Worm (Caenorhabditis elegans) whole organism, L1 larva: ENCODE data around the gene H40L08.8.

Experiments used
- aha-1 ChIP-seq: fragments of 150-350 bp; optimal IDR thresholded peaks from 2 replicates; lab custom pipeline; 2014; ENCODE audit warnings: missing biosample characterization, missing genetic modification characterization
- dpl-1 ChIP-seq, 3 experiments: fragments of 150-350 bp in 2 of 3; sonication (generic microtip) in 1 of 3; optimal IDR thresholded peaks; 2 replicates each; lab custom pipeline; 2014 to 2017; ENCODE audit warnings: missing biosample characterization in 3 of 3, missing genetic modification characterization in 3 of 3, missing genetic modification reagents in 3 of 3
- elt-2 ChIP-seq: sonication (generic microtip); optimal IDR thresholded peaks from 2 replicates; lab custom pipeline; 2016; ENCODE audit warnings: missing genetic modification characterization, mild to moderate bottlenecking, inconsistent platforms, missing compliant biosample characterization, missing genetic modification reagents
- jun-1 ChIP-seq: fragments of 150-350 bp; optimal IDR thresholded peaks from 2 replicates; lab custom pipeline; 2014; ENCODE audit warnings: missing biosample characterization, missing genetic modification reagents, missing genetic modification characterization
- lin-35 ChIP-seq, 2 experiments: fragments of 150-350 bp; optimal IDR thresholded peaks; 2 replicates each; lab custom pipeline; 2014; ENCODE audit warnings: missing biosample characterization in 2 of 2, missing genetic modification characterization in 2 of 2, missing genetic modification reagents in 2 of 2
- nhr-19 ChIP-seq: fragments of 200-800 bp; sonication (Bioruptor generic); conservative IDR thresholded peaks from 2 replicates; pipeline ENCODE4 v1.3.6; 2022; ENCODE audit warnings: missing genetic modification characterization, missing compliant biosample characterization
- rnt-1 ChIP-seq: sonication (generic microtip); optimal IDR thresholded peaks from 2 replicates; lab custom pipeline; 2016; ENCODE audit warnings: mild to moderate bottlenecking, missing genetic modification characterization, moderate library complexity, missing compliant biosample characterization
- unc-62 ChIP-seq: fragments of 150-350 bp; optimal IDR thresholded peaks from 2 replicates; lab custom pipeline; 2014; ENCODE audit warnings: missing biosample characterization, missing genetic modification reagents, missing genetic modification characterization

DNA sequence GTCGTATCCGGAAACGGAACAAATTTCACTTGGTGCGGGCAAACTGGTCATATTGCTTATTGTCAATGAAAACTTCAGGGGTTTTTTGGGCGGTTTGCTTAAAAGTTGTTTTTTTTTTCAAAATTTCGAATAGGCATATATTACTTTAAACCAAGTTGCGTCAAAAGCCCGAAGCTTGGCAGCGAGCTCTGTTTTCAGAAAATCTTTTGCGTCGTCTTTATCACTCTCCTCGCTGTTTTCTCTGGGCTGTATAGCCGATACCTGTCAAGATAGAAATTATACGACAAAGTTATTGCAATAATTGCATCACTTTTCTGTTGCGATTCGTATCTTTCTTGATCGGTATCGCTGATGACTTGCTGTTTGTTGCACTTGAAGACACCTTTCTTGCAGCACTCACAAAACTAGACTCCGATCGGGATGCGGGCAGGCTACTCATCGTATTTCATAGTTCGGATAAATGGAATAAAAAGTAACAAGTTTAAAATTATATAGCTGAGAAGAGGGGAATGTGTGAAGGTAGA lies 1.3 kb downstream of the H40L08.8 start, which contains the start of the genes H40L08.3 and H40L08.9:
- no peak for TF ChIP-seq jun-1 (tag; lab: Kevin White, UChicago)
- TF ChIP-seq elt-2, result no peak
- no peak for TF ChIP-seq nhr-19 (GFP tag; lab: Robert Waterston, UW)
- no peak for TF ChIP-seq dpl-1 (GFP tag; optimal IDR thresholded peaks at IDR 0.05; lab: Kevin White, UChicago)
- no peak for TF ChIP-seq aha-1
- no peak for TF ChIP-seq unc-62 (GFP tag; lab: Kevin White, UChicago)
- TF ChIP-seq lin-35 (GFP tag; optimal IDR thresholded peaks at IDR 0.05; lab: Kevin White, UChicago), result no peak
- TF ChIP-seq rnt-1, result peak; percentile 3
